Fruit fly (Drosophila melanogaster) whole organism, embryonic: ENCODE data around the gene CG1024.

Source experiments
- CG10267 ChIP-seq: fragments of 200-800 bp; sonication (Bioruptor generic); optimal IDR thresholded peaks from 2 replicates; lab custom pipeline; 2018; ENCODE audit warnings: missing biosample characterization, mild to moderate bottlenecking, missing genetic modification characterization, moderate library complexity
- CG11085 ChIP-seq: fragments of 200-800 bp; sonication (Bioruptor generic); IDR thresholded peaks from 2 replicates; pipeline ENCODE4 v1.3.6; 2022; ENCODE audit warnings: missing biosample characterization, missing genetic modification characterization
- CG12155 ChIP-seq: fragments of 200-800 bp; sonication (Bioruptor generic); optimal IDR thresholded peaks from 3 replicates; lab custom pipeline; 2016; ENCODE audit warnings: missing biosample characterization, missing genetic modification characterization
- CG15269 ChIP-seq: fragments of 200-800 bp; sonication (Bioruptor generic); optimal IDR thresholded peaks from 2 replicates; lab custom pipeline; 2018; ENCODE audit warnings: missing biosample characterization, mild to moderate bottlenecking, missing genetic modification characterization, moderate library complexity
- CG15514 ChIP-seq: fragments of 200-800 bp; sonication (Bioruptor generic); optimal IDR thresholded peaks from 3 replicates; lab custom pipeline; 2017; ENCODE audit warnings: missing biosample characterization, missing genetic modification characterization, mild to moderate bottlenecking, moderate library complexity, missing genetic modification reagents
- CG1602 ChIP-seq: fragments of 200-800 bp; sonication (Bioruptor generic); optimal IDR thresholded peaks from 3 replicates; lab custom pipeline; 2016; ENCODE audit warnings: missing biosample characterization, missing genetic modification characterization
- CG17385 ChIP-seq: fragments of 200-800 bp; sonication (Bioruptor generic); optimal IDR thresholded peaks from 3 replicates; lab custom pipeline; 2018; ENCODE audit warnings: missing biosample characterization, mild to moderate bottlenecking, missing genetic modification characterization
- CG17612 ChIP-seq: fragments of 200-800 bp; sonication (Bioruptor generic); IDR thresholded peaks from 2 replicates; pipeline ENCODE4 v1.3.6; 2022; ENCODE audit warnings: missing biosample characterization, missing genetic modification characterization
- CG2678 ChIP-seq: fragments of 200-800 bp; sonication (Bioruptor generic); optimal IDR thresholded peaks from 3 replicates; lab custom pipeline; 2019; ENCODE audit warnings: missing biosample characterization, mild to moderate bottlenecking, missing genetic modification characterization, moderate library complexity
- CG3065 ChIP-seq: fragments of 200-800 bp; sonication (Bioruptor generic); optimal IDR thresholded peaks from 2 replicates; lab custom pipeline; 2016; ENCODE audit warnings: missing biosample characterization, missing genetic modification characterization
- CG31365 ChIP-seq: fragments of 200-800 bp; sonication (Bioruptor generic); optimal IDR thresholded peaks from 2 replicates; lab custom pipeline; 2018; ENCODE audit warnings: missing biosample characterization, mild to moderate bottlenecking, missing genetic modification characterization
- CG31441 ChIP-seq: fragments of 200-800 bp; sonication (Bioruptor generic); IDR thresholded peaks from 2 replicates; pipeline ENCODE4 v1.3.6; 2022; ENCODE audit warnings: missing biosample characterization, missing genetic modification characterization
- CG32772 ChIP-seq: fragments of 200-800 bp; sonication (Bioruptor generic); IDR thresholded peaks from 2 replicates; pipeline ENCODE4 v1.3.6; 2022; ENCODE audit warnings: missing biosample characterization, missing genetic modification characterization
- CG4820 ChIP-seq: fragments of 200-800 bp; sonication (Bioruptor generic); optimal IDR thresholded peaks from 3 replicates; lab custom pipeline; 2016; ENCODE audit warnings: missing biosample characterization, missing genetic modification characterization
- CG4854 ChIP-seq: fragments of 200-800 bp; sonication (Bioruptor generic); optimal IDR thresholded peaks from 2 replicates; lab custom pipeline; 2016; ENCODE audit warnings: missing biosample characterization, missing genetic modification characterization, inconsistent platforms
- CG6654 ChIP-seq: fragments of 200-800 bp; sonication (Bioruptor generic); optimal IDR thresholded peaks from 2 replicates; lab custom pipeline; 2017; ENCODE audit warnings: missing biosample characterization, mild to moderate bottlenecking, missing genetic modification characterization
- CG6765 ChIP-seq: fragments of 200-800 bp; sonication (Bioruptor generic); optimal IDR thresholded peaks from 3 replicates; lab custom pipeline; 2017; ENCODE audit warnings: missing biosample characterization, mild to moderate bottlenecking, missing genetic modification characterization
- Chrac-16 ChIP-seq: fragments of 200-800 bp; sonication (Bioruptor generic); optimal IDR thresholded peaks from 3 replicates; lab custom pipeline; 2016; ENCODE audit warnings: missing biosample characterization, missing genetic modification characterization
- CoRest ChIP-seq: fragments of 200-800 bp; sonication (Bioruptor generic); optimal IDR thresholded peaks from 3 replicates; lab custom pipeline; 2018; ENCODE audit warnings: missing biosample characterization, mild to moderate bottlenecking, missing genetic modification characterization, moderate library complexity
- Dfd ChIP-seq, 2 experiments: fragments of >200 bp; optimal IDR thresholded peaks; 2 replicates each; lab custom pipeline; 2017; ENCODE audit warnings: missing biosample characterization in 2 of 2, missing genetic modification characterization in 2 of 2
- Ets65A ChIP-seq: fragments of 200-800 bp; sonication (Bioruptor generic); peaks from one replicate; lab custom pipeline; 2016; ENCODE audit warnings: missing biosample characterization, missing genetic modification characterization
- HHEX ChIP-seq: fragments of 200-800 bp; sonication (Bioruptor generic); optimal IDR thresholded peaks from 3 replicates; lab custom pipeline; 2017; ENCODE audit warnings: missing biosample characterization, mild to moderate bottlenecking, missing genetic modification characterization, missing genetic modification reagents
- HLH54F ChIP-seq: fragments of 200-800 bp; sonication (Bioruptor generic); optimal IDR thresholded peaks from 3 replicates; lab custom pipeline; 2016; ENCODE audit warnings: missing biosample characterization, missing genetic modification characterization
- Nf-YC ChIP-seq: fragments of 200-800 bp; optimal IDR thresholded peaks from 3 replicates; lab custom pipeline; 2019; ENCODE audit warnings: missing biosample characterization, mild to moderate bottlenecking, missing genetic modification characterization, moderate library complexity
- Ravus ChIP-seq: fragments of 200-800 bp; sonication (Bioruptor generic); IDR thresholded peaks from 2 replicates; pipeline ENCODE4 v1.3.6; 2022; ENCODE audit warnings: missing biosample characterization, missing genetic modification characterization
- Tbp ChIP-seq: fragments of >200 bp; optimal IDR thresholded peaks from 2 replicates; lab custom pipeline; 2018; ENCODE audit warnings: missing biosample characterization, missing genetic modification characterization
- amos ChIP-seq: fragments of 200-800 bp; sonication (Bioruptor generic); IDR thresholded peaks from 2 replicates; pipeline ENCODE4 v1.3.6; 2022; ENCODE audit warnings: missing biosample characterization, missing genetic modification characterization; ENCODE audit not compliant: partially characterized antibody
- aop ChIP-seq: fragments of 200-800 bp; sonication (Bioruptor generic); IDR thresholded peaks from 2 replicates; pipeline ENCODE4 v1.3.6; 2022; ENCODE audit warnings: missing biosample characterization, missing genetic modification characterization
- bbx ChIP-seq: fragments of 200-800 bp; sonication (Bioruptor generic); IDR thresholded peaks from 2 replicates; pipeline ENCODE4 v1.3.6; 2022; ENCODE audit warnings: missing biosample characterization, missing genetic modification characterization; ENCODE audit not compliant: partially characterized antibody
- dpn ChIP-seq, 2 experiments: fragments of 200-800 bp; sonication (Bioruptor generic); optimal IDR thresholded peaks; 3 replicates each; lab custom pipeline; 2016; ENCODE audit warnings: missing biosample characterization in 2 of 2, missing genetic modification characterization in 2 of 2
- eve ChIP-seq, 2 experiments: fragments of >200 bp; optimal IDR thresholded peaks; 2 replicates each; lab custom pipeline; 2017; ENCODE audit warnings: missing biosample characterization in 2 of 2, missing genetic modification characterization in 2 of 2
- gcm2 ChIP-seq: fragments of 200-800 bp; sonication (Bioruptor generic); optimal IDR thresholded peaks from 2 replicates; lab custom pipeline; 2016; ENCODE audit warnings: missing biosample characterization, missing genetic modification characterization
- gem ChIP-seq: fragments of 200-800 bp; sonication (Bioruptor generic); optimal IDR thresholded peaks from 2 replicates; lab custom pipeline; 2019; ENCODE audit warnings: missing biosample characterization, mild to moderate bottlenecking, missing genetic modification characterization, moderate library complexity
- gsb-n ChIP-seq: fragments of 200-800 bp; sonication (Bioruptor generic); optimal IDR thresholded peaks from 3 replicates; lab custom pipeline; 2018; ENCODE audit warnings: missing biosample characterization, mild to moderate bottlenecking, missing genetic modification characterization
- ham ChIP-seq: fragments of 200-800 bp; sonication (Bioruptor generic); IDR thresholded peaks from 2 replicates; pipeline ENCODE4 v1.3.6; 2022; ENCODE audit warnings: missing biosample characterization, missing genetic modification characterization
- hkb ChIP-seq, 2 experiments: fragments of 200-800 bp in 1 of 2; fragments of >200 bp in 1 of 2; sonication (Bioruptor generic) in 1 of 2; IDR thresholded peaks in 1 of 2; optimal IDR thresholded peaks in 1 of 2; 2 replicates each; pipeline versions ENCODE4 v1.3.6 to Lab custom; 2017 to 2022; ENCODE audit warnings: missing biosample characterization in 1 of 2, missing genetic modification characterization in 1 of 2
- lbe ChIP-seq: fragments of 200-800 bp; sonication (Bioruptor generic); optimal IDR thresholded peaks from 2 replicates; lab custom pipeline; 2016; ENCODE audit warnings: missing biosample characterization, mild to moderate bottlenecking, missing genetic modification characterization
- mirr ChIP-seq: fragments of 200-800 bp; sonication (Bioruptor generic); optimal IDR thresholded peaks from 3 replicates; lab custom pipeline; 2018; ENCODE audit warnings: missing biosample characterization, mild to moderate bottlenecking, missing genetic modification characterization
- nau ChIP-seq: fragments of 200-800 bp; sonication (Bioruptor generic); optimal IDR thresholded peaks from 3 replicates; lab custom pipeline; 2017; ENCODE audit warnings: missing biosample characterization, mild to moderate bottlenecking, missing genetic modification characterization, missing genetic modification reagents
- nerfin-1 ChIP-seq: fragments of 200-800 bp; sonication (Bioruptor generic); optimal IDR thresholded peaks from 3 replicates; lab custom pipeline; 2019; ENCODE audit warnings: missing biosample characterization, mild to moderate bottlenecking, missing genetic modification characterization, moderate library complexity
- nerfin-2 ChIP-seq: fragments of 200-800 bp; sonication (Bioruptor generic); IDR thresholded peaks from 2 replicates; pipeline ENCODE4 v1.3.6; 2022; ENCODE audit warnings: missing biosample characterization, missing genetic modification characterization; ENCODE audit not compliant: partially characterized antibody
- nom ChIP-seq: fragments of 200-800 bp; sonication (Bioruptor generic); optimal IDR thresholded peaks from 2 replicates; lab custom pipeline; 2017; ENCODE audit warnings: missing biosample characterization, missing genetic modification characterization, mild to moderate bottlenecking, moderate library complexity, missing genetic modification reagents
- org-1 ChIP-seq: fragments of 200-800 bp; sonication (Bioruptor generic); optimal IDR thresholded peaks from 2 replicates; lab custom pipeline; 2017; ENCODE audit warnings: missing biosample characterization, missing genetic modification characterization
- repo ChIP-seq: fragments of 200-800 bp; sonication (Bioruptor generic); optimal IDR thresholded peaks from 2 replicates; lab custom pipeline; 2016; ENCODE audit warnings: missing biosample characterization, missing genetic modification characterization
- sna ChIP-seq: fragments of 200-800 bp; sonication (Bioruptor generic); IDR thresholded peaks from 2 replicates; pipeline ENCODE4 v1.3.6; 2022; ENCODE audit warnings: missing biosample characterization, missing genetic modification characterization; ENCODE audit not compliant: partially characterized antibody
- so ChIP-seq: fragments of 200-800 bp; sonication (Bioruptor generic); IDR thresholded peaks from 3 replicates; pipeline ENCODE4 v1.3.6; 2022; ENCODE audit warnings: missing biosample characterization, missing genetic modification characterization
- sob ChIP-seq: fragments of 200-800 bp; sonication (Bioruptor generic); IDR thresholded peaks from 2 replicates; pipeline ENCODE4 v1.3.6; 2022; ENCODE audit warnings: missing biosample characterization, missing genetic modification characterization
- toy ChIP-seq: fragments of 200-800 bp; sonication (Bioruptor generic); IDR thresholded peaks from 2 replicates; pipeline ENCODE4 v1.3.6; 2022; ENCODE audit warnings: missing biosample characterization, missing genetic modification characterization
- wdn ChIP-seq: fragments of 200-800 bp; sonication (Bioruptor generic); IDR thresholded peaks from 2 replicates; pipeline ENCODE4 v1.3.6; 2022; ENCODE audit warnings: missing biosample characterization, missing genetic modification characterization
- zf30C ChIP-seq: fragments of 200-800 bp; sonication (Bioruptor generic); optimal IDR thresholded peaks from 3 replicates; lab custom pipeline; 2018; ENCODE audit warnings: missing biosample characterization, mild to moderate bottlenecking, missing genetic modification characterization

CG1024 gene

dm6 chr3R:6402522-6403171 lies 22.5 kb upstream of the CG1024 start (continued):
- TF ChIP-seq HLH54F (GFP tag; lab: Kevin White, UChicago) (no peak), CG17612 (GFP tag; lab: Robert Waterston, UW) (no peak), ham (GFP tag; lab: Robert Waterston, UW) (peak; percentile 29; the same call in 1 of the 2 replicates), CG6654 (no peak), toy (GFP tag; lab: Robert Waterston, UW) (no peak), CG2678 (tag; lab: Kevin White, UChicago) (no peak), nerfin-1 (tag; lab: Kevin White, UChicago) (no peak), HHEX (GFP tag; lab: Kevin White, UChicago) (no peak), lbe (GFP tag; lab: Kevin White, UChicago) (no peak), sna (GFP tag; lab: Robert Waterston, UW) (no peak), CG17385 (GFP tag; lab: Kevin White, UChicago) (no peak), CG15269 (tag; lab: Kevin White, UChicago) (no peak), Dfd (GFP tag; optimal IDR thresholded peaks at IDR 0.05; lab: Kevin White, UChicago) (no peak), nom (GFP tag; lab: Kevin White, UChicago) (peak; percentile 55), CoRest (tag; lab: Kevin White, UChicago) (no peak), gcm2 (GFP tag; lab: Kevin White, UChicago) (no peak), repo (GFP tag; lab: Kevin White, UChicago) (no peak), Nf-YC (tag; lab: Kevin White, UChicago) (no peak), CG4854 (no peak), CG32772 (GFP tag; lab: Robert Waterston, UW) (no peak), mirr (GFP tag; lab: Kevin White, UChicago) (peak; percentile 76), wdn (GFP tag; lab: Robert Waterston, UW) (no peak), nerfin-2 (GFP tag; lab: Robert Waterston, UW) (no peak), Chrac-16 (no peak), hkb (optimal IDR thresholded peaks at IDR 0.05; lab: Kevin White, UChicago) (no peak), hkb (GFP tag; IDR thresholded peaks at IDR 0.05; lab: Robert Waterston, UW) (no peak), CG1602 (GFP tag; lab: Kevin White, UChicago) (no peak), CG15514 (no peak), CG31441 (GFP tag; lab: Robert Waterston, UW) (no peak), Ravus (GFP tag; lab: Robert Waterston, UW) (no peak), eve (GFP tag; optimal IDR thresholded peaks at IDR 0.05; lab: Kevin White, UChicago) (no peak), CG10267 (no peak), sob (GFP tag; lab: Robert Waterston, UW) (no peak), zf30C (GFP tag; lab: Kevin White, UChicago) (no peak), CG11085 (GFP tag; lab: Robert Waterston, UW) (no peak), CG31365 (tag; lab: Kevin White, UChicago) (no peak), CG3065 (GFP tag; lab: Kevin White, UChicago) (no peak), Tbp (GFP tag; lab: Kevin White, UChicago) (no peak), dpn (GFP tag; optimal IDR thresholded peaks at IDR 0.05; lab: Kevin White, UChicago) (no peak), amos (GFP tag; lab: Robert Waterston, UW) (no peak), CG12155 (GFP tag; lab: Kevin White, UChicago) (no peak), nau (GFP tag; lab: Kevin White, UChicago) (no peak), org-1 (GFP tag; lab: Kevin White, UChicago) (no peak), so (GFP tag; lab: Robert Waterston, UW) (no peak), CG4820 (GFP tag; lab: Kevin White, UChicago) (no peak), aop (GFP tag; lab: Robert Waterston, UW) (no peak), bbx (GFP tag; lab: Robert Waterston, UW) (0 out of 2 replicates have a peak, but pooled peaks have one; percentile 13), CG6765 (GFP tag; lab: Kevin White, UChicago) (no peak), gsb-n (tag; lab: Kevin White, UChicago) (no peak), gem (no peak), Ets65A (GFP tag; lab: Kevin White, UChicago) (peak; percentile 68)
